Fruit fly (Drosophila melanogaster) whole organism, embryonic: ENCODE measurements around the gene betaGlu.

Experiments
- B-H1 ChIP-seq: fragments of 200-800 bp; sonication (Bioruptor generic); IDR thresholded peaks from 3 replicates; pipeline ENCODE4 v1.3.6; 2022; ENCODE audit warnings: missing biosample characterization, missing genetic modification characterization
- Blimp-1 ChIP-seq: fragments of 200-800 bp; sonication (Bioruptor generic); optimal IDR thresholded peaks from 3 replicates; lab custom pipeline; 2018; ENCODE audit warnings: missing biosample characterization, missing genetic modification characterization, mild to moderate bottlenecking, moderate library complexity, missing genetic modification reagents
- CG11695 ChIP-seq: fragments of 200-800 bp; sonication (Bioruptor generic); IDR thresholded peaks from 3 replicates; pipeline ENCODE4 v1.3.6; 2022; ENCODE audit warnings: missing biosample characterization, missing genetic modification characterization
- CG11723 ChIP-seq: fragments of 200-800 bp; sonication (Bioruptor generic); optimal IDR thresholded peaks from 2 replicates; lab custom pipeline; 2017; ENCODE audit warnings: missing biosample characterization, mild to moderate bottlenecking, missing genetic modification characterization
- CG14014 ChIP-seq: fragments of 200-800 bp; sonication (Bioruptor generic); IDR thresholded peaks from 2 replicates; pipeline ENCODE4 v1.3.6; 2022; ENCODE audit warnings: missing biosample characterization, missing genetic modification characterization
- CG1603 ChIP-seq: fragments of 200-800 bp; sonication (Bioruptor generic); optimal IDR thresholded peaks from 2 replicates; lab custom pipeline; 2019; ENCODE audit warnings: missing biosample characterization, mild to moderate bottlenecking, missing genetic modification characterization, moderate library complexity
- CG17328 ChIP-seq: fragments of 200-800 bp; sonication (Bioruptor generic); IDR thresholded peaks from 2 replicates; pipeline ENCODE4 v1.3.6; 2022; ENCODE audit warnings: missing biosample characterization, missing genetic modification characterization
- CG18262 ChIP-seq: fragments of 200-800 bp; optimal IDR thresholded peaks from 3 replicates; lab custom pipeline; 2019; ENCODE audit warnings: missing biosample characterization, mild to moderate bottlenecking, missing genetic modification characterization, moderate library complexity
- CG18599 ChIP-seq: fragments of 200-800 bp; sonication (Bioruptor generic); optimal IDR thresholded peaks from 3 replicates; lab custom pipeline; 2017; ENCODE audit warnings: missing biosample characterization, missing genetic modification characterization, mild to moderate bottlenecking, moderate library complexity, missing genetic modification reagents
- CG2129 ChIP-seq: fragments of 200-800 bp; sonication (Bioruptor generic); IDR thresholded peaks from 2 replicates; pipeline ENCODE4 v1.3.6; 2022; ENCODE audit warnings: missing biosample characterization, missing genetic modification characterization; ENCODE audit not compliant: partially characterized antibody
- CG2678 ChIP-seq: fragments of 200-800 bp; sonication (Bioruptor generic); optimal IDR thresholded peaks from 3 replicates; lab custom pipeline; 2019; ENCODE audit warnings: missing biosample characterization, mild to moderate bottlenecking, missing genetic modification characterization, moderate library complexity
- CG2712 ChIP-seq: fragments of 200-800 bp; optimal IDR thresholded peaks from 3 replicates; lab custom pipeline; 2019; ENCODE audit warnings: missing biosample characterization, mild to moderate bottlenecking, missing genetic modification characterization, moderate library complexity
- CG30403 ChIP-seq: fragments of 200-800 bp; sonication (Bioruptor generic); optimal IDR thresholded peaks from 3 replicates; lab custom pipeline; 2016; ENCODE audit warnings: missing biosample characterization, missing genetic modification characterization
- CG32772 ChIP-seq: fragments of 200-800 bp; sonication (Bioruptor generic); IDR thresholded peaks from 2 replicates; pipeline ENCODE4 v1.3.6; 2022; ENCODE audit warnings: missing biosample characterization, missing genetic modification characterization
- CG34376 ChIP-seq: fragments of 200-800 bp; sonication (Bioruptor generic); optimal IDR thresholded peaks from 2 replicates; lab custom pipeline; 2018; ENCODE audit warnings: missing biosample characterization, mild to moderate bottlenecking, missing genetic modification characterization
- CG6175 ChIP-seq: fragments of 200-800 bp; sonication (Bioruptor generic); IDR thresholded peaks from 3 replicates; pipeline ENCODE4 v1.3.6; 2022; ENCODE audit warnings: missing biosample characterization, missing genetic modification characterization
- CG6689 ChIP-seq: fragments of 200-800 bp; sonication (Bioruptor generic); IDR thresholded peaks from 2 replicates; pipeline ENCODE4 v1.3.6; 2022; ENCODE audit warnings: missing biosample characterization, missing genetic modification characterization
- CG8281 ChIP-seq: fragments of 200-800 bp; sonication (Bioruptor generic); optimal IDR thresholded peaks from 2 replicates; lab custom pipeline; 2018; ENCODE audit warnings: missing biosample characterization, mild to moderate bottlenecking, missing genetic modification characterization, moderate library complexity
- Camta ChIP-seq: fragments of 200-800 bp; sonication (Bioruptor generic); optimal IDR thresholded peaks from 2 replicates; lab custom pipeline; 2016; ENCODE audit warnings: missing biosample characterization, missing genetic modification characterization
- CoRest ChIP-seq: fragments of 200-800 bp; sonication (Bioruptor generic); optimal IDR thresholded peaks from 3 replicates; lab custom pipeline; 2018; ENCODE audit warnings: missing biosample characterization, mild to moderate bottlenecking, missing genetic modification characterization, moderate library complexity
- D19A ChIP-seq: fragments of 200-800 bp; optimal IDR thresholded peaks from 3 replicates; lab custom pipeline; 2019; ENCODE audit warnings: missing biosample characterization, mild to moderate bottlenecking, missing genetic modification characterization, moderate library complexity
- Dek ChIP-seq: fragments of 200-800 bp; sonication (Bioruptor generic); optimal IDR thresholded peaks from 3 replicates; lab custom pipeline; 2019; ENCODE audit warnings: missing biosample characterization, mild to moderate bottlenecking, missing genetic modification characterization, moderate library complexity
- Drgx ChIP-seq: fragments of 200-800 bp; sonication (Bioruptor generic); IDR thresholded peaks from 2 replicates; pipeline ENCODE4 v1.3.6; 2022; ENCODE audit warnings: missing biosample characterization, missing genetic modification characterization
- HLH4C ChIP-seq: fragments of 200-800 bp; sonication (Bioruptor generic); IDR thresholded peaks from 3 replicates; pipeline ENCODE4 v1.3.6; 2022; ENCODE audit warnings: missing biosample characterization, missing genetic modification characterization; ENCODE audit not compliant: partially characterized antibody
- Lhr ChIP-seq: fragments of 200-800 bp; sonication (Bioruptor generic); optimal IDR thresholded peaks from 3 replicates; lab custom pipeline; 2017; ENCODE audit warnings: mild to moderate bottlenecking, missing biosample characterization, missing genetic modification reagents, missing genetic modification characterization
- Mes4 ChIP-seq: fragments of 200-800 bp; sonication (Bioruptor generic); optimal IDR thresholded peaks from 2 replicates; lab custom pipeline; 2016; ENCODE audit warnings: missing biosample characterization, missing genetic modification characterization
- PHDP ChIP-seq: fragments of 200-800 bp; sonication (Bioruptor generic); optimal IDR thresholded peaks from 3 replicates; lab custom pipeline; 2018; ENCODE audit warnings: missing biosample characterization, mild to moderate bottlenecking, missing genetic modification characterization, moderate library complexity
- Pdp1 ChIP-seq, 2 experiments: fragments of 200-800 bp; sonication (Bioruptor generic); optimal IDR thresholded peaks; 3 replicates each; lab custom pipeline; 2016; ENCODE audit warnings: missing biosample characterization in 2 of 2, missing genetic modification characterization in 2 of 2, mild to moderate bottlenecking in 1 of 2, moderate library complexity in 1 of 2
- Rfx ChIP-seq: fragments of 200-800 bp; sonication (Bioruptor generic); IDR thresholded peaks from 2 replicates; pipeline ENCODE4 v1.3.6; 2022; ENCODE audit warnings: missing biosample characterization, missing genetic modification characterization
- Six4 ChIP-seq: fragments of 200-800 bp; sonication (Bioruptor generic); optimal IDR thresholded peaks from 2 replicates; lab custom pipeline; 2016; ENCODE audit warnings: missing biosample characterization, missing genetic modification characterization
- Xbp1 ChIP-seq: fragments of 200-800 bp; sonication (Bioruptor generic); optimal IDR thresholded peaks from 3 replicates; lab custom pipeline; 2016; ENCODE audit warnings: missing biosample characterization, mild to moderate bottlenecking, missing genetic modification characterization
- al ChIP-seq: fragments of 200-800 bp; sonication (Bioruptor generic); IDR thresholded peaks from 2 replicates; pipeline ENCODE4 v1.3.6; 2022; ENCODE audit warnings: missing biosample characterization, missing genetic modification characterization
- ash1 ChIP-seq: fragments of 200-800 bp; sonication (Bioruptor generic); optimal IDR thresholded peaks from 2 replicates; lab custom pipeline; 2018; ENCODE audit warnings: missing biosample characterization, mild to moderate bottlenecking, missing genetic modification characterization
- bcd ChIP-seq: fragments of 200-800 bp; sonication (Bioruptor generic); optimal IDR thresholded peaks from 2 replicates; lab custom pipeline; 2017; ENCODE audit warnings: missing biosample characterization, mild to moderate bottlenecking, missing genetic modification characterization
- bsh ChIP-seq, 2 experiments: fragments of 200-800 bp; sonication (Bioruptor generic); optimal IDR thresholded peaks; 2 replicates each; lab custom pipeline; 2017 to 2018; ENCODE audit warnings: mild to moderate bottlenecking in 2 of 2, missing biosample characterization in 2 of 2, missing genetic modification characterization in 2 of 2, moderate library complexity in 1 of 2
- cwo ChIP-seq: fragments of 200-800 bp; sonication (Bioruptor generic); optimal IDR thresholded peaks from 3 replicates; lab custom pipeline; 2017; ENCODE audit warnings: missing biosample characterization, missing genetic modification characterization, mild to moderate bottlenecking, moderate library complexity, missing genetic modification reagents
- dysf ChIP-seq: fragments of 200-800 bp; sonication (Bioruptor generic); IDR thresholded peaks from 3 replicates; pipeline ENCODE4 v1.3.6; 2022; ENCODE audit warnings: missing biosample characterization, missing genetic modification characterization
- eyg ChIP-seq: fragments of 200-800 bp; sonication (Bioruptor generic); optimal IDR thresholded peaks from 3 replicates; lab custom pipeline; 2016; ENCODE audit warnings: missing biosample characterization, missing genetic modification characterization
- h ChIP-seq: fragments of >200 bp; optimal IDR thresholded peaks from 2 replicates; lab custom pipeline; 2017
- ind ChIP-seq: fragments of 200-800 bp; sonication (Bioruptor generic); optimal IDR thresholded peaks from 3 replicates; lab custom pipeline; 2016; ENCODE audit warnings: missing biosample characterization, missing genetic modification characterization
- jing ChIP-seq: fragments of 200-800 bp; sonication (Bioruptor generic); optimal IDR thresholded peaks from 2 replicates; lab custom pipeline; 2018; ENCODE audit warnings: missing biosample characterization, mild to moderate bottlenecking, missing genetic modification characterization
- kay ChIP-seq: fragments of 200-800 bp; sonication (Bioruptor generic); optimal IDR thresholded peaks from 2 replicates; lab custom pipeline; 2016; ENCODE audit warnings: missing biosample characterization, missing genetic modification characterization
- nau ChIP-seq: fragments of 200-800 bp; sonication (Bioruptor generic); optimal IDR thresholded peaks from 3 replicates; lab custom pipeline; 2017; ENCODE audit warnings: missing biosample characterization, mild to moderate bottlenecking, missing genetic modification characterization, missing genetic modification reagents
- phol ChIP-seq: fragments of 200-800 bp; sonication (Bioruptor generic); optimal IDR thresholded peaks from 3 replicates; lab custom pipeline; 2018; ENCODE audit warnings: missing biosample characterization, mild to moderate bottlenecking, missing genetic modification characterization, moderate library complexity
- sd ChIP-seq: fragments of 200-800 bp; sonication (Bioruptor generic); optimal IDR thresholded peaks from 3 replicates; lab custom pipeline; 2018; ENCODE audit warnings: missing biosample characterization, mild to moderate bottlenecking, missing genetic modification characterization, moderate library complexity
- sqz ChIP-seq: fragments of 200-800 bp; sonication (Bioruptor generic); optimal IDR thresholded peaks from 3 replicates; lab custom pipeline; 2018; ENCODE audit warnings: missing biosample characterization, mild to moderate bottlenecking, missing genetic modification characterization
- tap ChIP-seq: fragments of 200-800 bp; optimal IDR thresholded peaks from 3 replicates; lab custom pipeline; 2019; ENCODE audit warnings: missing biosample characterization, mild to moderate bottlenecking, missing genetic modification characterization, moderate library complexity
- ttk ChIP-seq: fragments of 200-800 bp; sonication (Bioruptor generic); IDR thresholded peaks from 2 replicates; pipeline ENCODE4 v2.1.2; 2022; ENCODE audit warnings: missing biosample characterization, missing genetic modification characterization
- z ChIP-seq: fragments of 200-800 bp; sonication (Bioruptor generic); IDR thresholded peaks from 3 replicates; pipeline ENCODE4 v1.3.6; 2022; ENCODE audit warnings: missing biosample characterization, missing genetic modification characterization

betaGlu gene

dm6 chr3R:31723206-31723933 is 48.3 kb downstream of the betaGlu start (continued):
- 0 out of 3 replicates have a peak, but pooled peaks have one; percentile 14 for TF ChIP-seq CG6175 (GFP tag; lab: Robert Waterston, UW)
- peak; percentile 22 for TF ChIP-seq nau (GFP tag; lab: Kevin White, UChicago)
- peak; percentile 23 for TF ChIP-seq tap (tag; lab: Kevin White, UChicago)
- TF ChIP-seq ind (GFP tag; lab: Kevin White, UChicago), result no peak
- peak; percentile 27 to 59 for TF ChIP-seq bsh (GFP tag; optimal IDR thresholded peaks at IDR 0.05; lab: Kevin White, UChicago)
- TF ChIP-seq Xbp1 (GFP tag; lab: Kevin White, UChicago), result peak; percentile 7
- TF ChIP-seq CG18262 (tag; lab: Kevin White, UChicago), result peak; percentile 52
- TF ChIP-seq eyg (GFP tag; lab: Kevin White, UChicago), result no peak
- TF ChIP-seq CG6689 (GFP tag; lab: Robert Waterston, UW), result peak; percentile 51
- TF ChIP-seq jing, result peak; percentile 4
- peak; percentile 29 for TF ChIP-seq Camta (GFP tag; lab: Kevin White, UChicago)
- TF ChIP-seq CG2678 (tag; lab: Kevin White, UChicago), result peak; percentile 54
- TF ChIP-seq phol, result peak; percentile 50
- no peak for TF ChIP-seq al (GFP tag; lab: Robert Waterston, UW)
- peak in 1 of 2 experiments; percentile 32 for TF ChIP-seq Pdp1 (GFP tag; optimal IDR thresholded peaks at IDR 0.05; lab: Kevin White, UChicago)
- no peak for TF ChIP-seq CG17328 (GFP tag; lab: Robert Waterston, UW)
- 0 out of 3 replicates have a peak, but pooled peaks have one; percentile 32 for TF ChIP-seq z
- no peak for TF ChIP-seq h (lab: Kevin White, UChicago)
- peak; percentile 49 for TF ChIP-seq CG2712 (tag; lab: Kevin White, UChicago)
- TF ChIP-seq kay (GFP tag; lab: Kevin White, UChicago), result no peak
- no peak for TF ChIP-seq CG34376 (GFP tag; lab: Kevin White, UChicago)
- no peak for TF ChIP-seq CG2129 (GFP tag; lab: Robert Waterston, UW)
- no peak for TF ChIP-seq PHDP
- no peak for TF ChIP-seq ash1 (GFP tag; lab: Kevin White, UChicago)
- TF ChIP-seq CG18599 (GFP tag; lab: Kevin White, UChicago), result peak; percentile 27
- peak; percentile 15 for TF ChIP-seq bcd
- no peak for TF ChIP-seq CG32772 (GFP tag; lab: Robert Waterston, UW)
- TF ChIP-seq dysf (GFP tag; lab: Robert Waterston, UW), result peak; percentile 58; the same call in 2 of the 3 replicates
- no peak for TF ChIP-seq HLH4C
- no peak for TF ChIP-seq CG8281 (tag; lab: Kevin White, UChicago)
- TF ChIP-seq CG11723 (GFP tag; lab: Kevin White, UChicago), result peak; percentile 26
- peak; percentile 3 for TF ChIP-seq cwo (GFP tag; lab: Kevin White, UChicago)
- peak; percentile 42; the same call in 2 of the 3 replicates for TF ChIP-seq CG11695 (GFP tag; lab: Robert Waterston, UW)
- TF ChIP-seq Drgx (GFP tag; lab: Robert Waterston, UW), result peak; percentile 47; the same call in 1 of the 2 replicates
- TF ChIP-seq D19A (tag; lab: Kevin White, UChicago), result peak; percentile 11
- TF ChIP-seq Lhr, result no peak
- TF ChIP-seq CG14014 (GFP tag; lab: Robert Waterston, UW), result no peak
- TF ChIP-seq CG1603 (tag; lab: Kevin White, UChicago), result peak; percentile 51
- peak; percentile 78 for TF ChIP-seq sd (tag; lab: Kevin White, UChicago)
- TF ChIP-seq CoRest (tag; lab: Kevin White, UChicago), result peak; percentile 11
- peak; percentile 2 for TF ChIP-seq Dek (tag; lab: Kevin White, UChicago)
- TF ChIP-seq CG30403 (GFP tag; lab: Kevin White, UChicago), result peak; percentile 45
- TF ChIP-seq Six4 (GFP tag; lab: Kevin White, UChicago), result peak; percentile 11
- peak; percentile 29; the same call in 1 of the 2 replicates for TF ChIP-seq Rfx (GFP tag; lab: Robert Waterston, UW)
- TF ChIP-seq Blimp-1 (GFP tag; lab: Kevin White, UChicago), result peak; percentile 34
- peak; percentile 79 for TF ChIP-seq sqz (GFP tag; lab: Kevin White, UChicago)
- TF ChIP-seq ttk (GFP tag; lab: Robert Waterston, UW), result no peak
- no peak for TF ChIP-seq Mes4 (GFP tag; lab: Kevin White, UChicago)
- no peak for TF ChIP-seq B-H1 (GFP tag; lab: Robert Waterston, UW)
